Fruit fly (Drosophila melanogaster) whole organism, embryonic: ENCODE results near the gene GCC88.

Source experiments
- B-H2 ChIP-seq: fragments of 200-800 bp; sonication (Bioruptor generic); optimal IDR thresholded peaks from 2 replicates; lab custom pipeline; 2018; ENCODE audit warnings: missing biosample characterization, mild to moderate bottlenecking, missing genetic modification characterization
- Blimp-1 ChIP-seq: fragments of 200-800 bp; sonication (Bioruptor generic); optimal IDR thresholded peaks from 3 replicates; lab custom pipeline; 2018; ENCODE audit warnings: missing biosample characterization, missing genetic modification characterization, mild to moderate bottlenecking, moderate library complexity, missing genetic modification reagents
- CG10147 ChIP-seq: fragments of 200-800 bp; sonication (Bioruptor generic); optimal IDR thresholded peaks from 2 replicates; lab custom pipeline; 2019; ENCODE audit warnings: missing biosample characterization, mild to moderate bottlenecking, missing genetic modification characterization, moderate library complexity
- CG10462 ChIP-seq: fragments of 200-800 bp; sonication (Bioruptor generic); optimal IDR thresholded peaks from 2 replicates; lab custom pipeline; 2016; ENCODE audit warnings: missing biosample characterization, missing genetic modification characterization
- CG10654 ChIP-seq: fragments of 200-800 bp; sonication (Bioruptor generic); optimal IDR thresholded peaks from 2 replicates; lab custom pipeline; 2016; ENCODE audit warnings: missing biosample characterization, missing genetic modification characterization
- CG10959 ChIP-seq: fragments of 200-800 bp; sonication (Bioruptor generic); IDR thresholded peaks from 2 replicates; pipeline ENCODE4 v1.3.6; 2022; ENCODE audit warnings: missing biosample characterization, missing genetic modification characterization
- CG10979 ChIP-seq: fragments of 200-800 bp; sonication (Bioruptor generic); optimal IDR thresholded peaks from 2 replicates; lab custom pipeline; 2018; ENCODE audit warnings: missing biosample characterization, mild to moderate bottlenecking, missing genetic modification characterization, moderate library complexity
- CG11696 ChIP-seq: fragments of 200-800 bp; sonication (Bioruptor generic); IDR thresholded peaks from 2 replicates; pipeline ENCODE4 v1.3.6; 2022; ENCODE audit warnings: missing biosample characterization, missing genetic modification characterization
- CG12236 ChIP-seq: fragments of 200-800 bp; sonication (Bioruptor generic); optimal IDR thresholded peaks from 2 replicates; lab custom pipeline; 2016; ENCODE audit warnings: missing biosample characterization, missing genetic modification characterization
- CG12744 ChIP-seq: fragments of 200-800 bp; sonication (Bioruptor generic); optimal IDR thresholded peaks from 2 replicates; lab custom pipeline; 2016; ENCODE audit warnings: missing biosample characterization, missing genetic modification characterization
- CG12942 ChIP-seq: fragments of 200-800 bp; sonication (Bioruptor generic); optimal IDR thresholded peaks from 3 replicates; lab custom pipeline; 2016; ENCODE audit warnings: missing biosample characterization, missing genetic modification characterization
- CG13296 ChIP-seq: fragments of 200-800 bp; sonication (Bioruptor generic); optimal IDR thresholded peaks from 3 replicates; lab custom pipeline; 2018; ENCODE audit warnings: missing biosample characterization, mild to moderate bottlenecking, missing genetic modification characterization
- CG14860 ChIP-seq: fragments of 200-800 bp; sonication (Bioruptor generic); IDR thresholded peaks from 3 replicates; pipeline ENCODE4 v1.3.6; 2022; ENCODE audit warnings: missing biosample characterization, missing genetic modification characterization; ENCODE audit not compliant: partially characterized antibody
- CG1602 ChIP-seq: fragments of 200-800 bp; sonication (Bioruptor generic); optimal IDR thresholded peaks from 3 replicates; lab custom pipeline; 2016; ENCODE audit warnings: missing biosample characterization, missing genetic modification characterization
- CG17568 ChIP-seq: fragments of 200-800 bp; sonication (Bioruptor generic); optimal IDR thresholded peaks from 2 replicates; lab custom pipeline; 2018; ENCODE audit warnings: missing biosample characterization, mild to moderate bottlenecking, missing genetic modification characterization, moderate library complexity
- CG30403 ChIP-seq: fragments of 200-800 bp; sonication (Bioruptor generic); optimal IDR thresholded peaks from 3 replicates; lab custom pipeline; 2016; ENCODE audit warnings: missing biosample characterization, missing genetic modification characterization
- CG4404 ChIP-seq: fragments of 200-800 bp; sonication (Bioruptor generic); IDR thresholded peaks from 2 replicates; pipeline ENCODE4 v1.3.6; 2022; ENCODE audit warnings: missing biosample characterization, missing genetic modification characterization
- CG4424 ChIP-seq: fragments of 200-800 bp; sonication (Bioruptor generic); optimal IDR thresholded peaks from 3 replicates; lab custom pipeline; 2016; ENCODE audit warnings: missing biosample characterization, missing genetic modification characterization
- CG6689 ChIP-seq: fragments of 200-800 bp; sonication (Bioruptor generic); IDR thresholded peaks from 2 replicates; pipeline ENCODE4 v1.3.6; 2022; ENCODE audit warnings: missing biosample characterization, missing genetic modification characterization
- CG7271 ChIP-seq: fragments of 200-800 bp; sonication (Bioruptor generic); optimal IDR thresholded peaks from 2 replicates; lab custom pipeline; 2018; ENCODE audit warnings: missing biosample characterization, mild to moderate bottlenecking, missing genetic modification characterization, moderate library complexity
- CG8388 ChIP-seq: fragments of 200-800 bp; sonication (Bioruptor generic); optimal IDR thresholded peaks from 2 replicates; lab custom pipeline; 2019; ENCODE audit warnings: missing biosample characterization, mild to moderate bottlenecking, missing genetic modification characterization, moderate library complexity
- Dfd ChIP-seq, 2 experiments: fragments of >200 bp; optimal IDR thresholded peaks; 2 replicates each; lab custom pipeline; 2017; ENCODE audit warnings: missing biosample characterization in 2 of 2, missing genetic modification characterization in 2 of 2
- Drgx ChIP-seq: fragments of 200-800 bp; sonication (Bioruptor generic); IDR thresholded peaks from 2 replicates; pipeline ENCODE4 v1.3.6; 2022; ENCODE audit warnings: missing biosample characterization, missing genetic modification characterization
- MESR4 ChIP-seq: fragments of 200-800 bp; sonication (Bioruptor generic); optimal IDR thresholded peaks from 2 replicates; lab custom pipeline; 2018; ENCODE audit warnings: missing biosample characterization, mild to moderate bottlenecking, missing genetic modification characterization, moderate library complexity
- Mes4 ChIP-seq: fragments of 200-800 bp; sonication (Bioruptor generic); optimal IDR thresholded peaks from 2 replicates; lab custom pipeline; 2016; ENCODE audit warnings: missing biosample characterization, missing genetic modification characterization
- Myb ChIP-seq: fragments of 200-800 bp; sonication (Bioruptor generic); optimal IDR thresholded peaks from 2 replicates; lab custom pipeline; 2016; ENCODE audit warnings: missing biosample characterization, missing genetic modification characterization
- NK7.1 ChIP-seq: fragments of 200-800 bp; sonication (Bioruptor generic); optimal IDR thresholded peaks from 3 replicates; lab custom pipeline; 2016; ENCODE audit warnings: missing biosample characterization, missing genetic modification characterization
- Nf-YC ChIP-seq: fragments of 200-800 bp; optimal IDR thresholded peaks from 3 replicates; lab custom pipeline; 2019; ENCODE audit warnings: missing biosample characterization, mild to moderate bottlenecking, missing genetic modification characterization, moderate library complexity
- Optix ChIP-seq: fragments of 200-800 bp; sonication (Bioruptor generic); IDR thresholded peaks from 3 replicates; pipeline ENCODE4 v1.3.6; 2022; ENCODE audit warnings: missing biosample characterization, missing genetic modification characterization
- Rx ChIP-seq: fragments of 200-800 bp; sonication (Bioruptor generic); IDR thresholded peaks from 2 replicates; pipeline ENCODE4 v1.3.6; 2022; ENCODE audit warnings: missing biosample characterization, missing genetic modification characterization
- Tbp ChIP-seq: fragments of >200 bp; optimal IDR thresholded peaks from 2 replicates; lab custom pipeline; 2018; ENCODE audit warnings: missing biosample characterization, missing genetic modification characterization
- ac ChIP-seq: fragments of 200-800 bp; sonication (Bioruptor generic); optimal IDR thresholded peaks from 3 replicates; lab custom pipeline; 2017; ENCODE audit warnings: missing biosample characterization, mild to moderate bottlenecking, missing genetic modification characterization
- bab2 ChIP-seq: fragments of 200-800 bp; sonication (Bioruptor generic); optimal IDR thresholded peaks from 2 replicates; lab custom pipeline; 2016; ENCODE audit warnings: missing biosample characterization, missing genetic modification characterization
- cad ChIP-seq: fragments of >200 bp; optimal IDR thresholded peaks from 2 replicates; lab custom pipeline; 2017; ENCODE audit warnings: missing biosample characterization, missing genetic modification characterization
- cg ChIP-seq: fragments of 200-800 bp; sonication (Bioruptor generic); optimal IDR thresholded peaks from 3 replicates; lab custom pipeline; 2019; ENCODE audit warnings: missing biosample characterization, mild to moderate bottlenecking, missing genetic modification characterization, moderate library complexity
- ci ChIP-seq: fragments of 200-800 bp; sonication (Bioruptor generic); IDR thresholded peaks from 3 replicates; pipeline ENCODE4 v1.3.6; 2022; ENCODE audit warnings: missing biosample characterization, missing genetic modification characterization
- corto ChIP-seq: fragments of 200-800 bp; sonication (Bioruptor generic); optimal IDR thresholded peaks from 2 replicates; lab custom pipeline; 2016; ENCODE audit warnings: missing biosample characterization, mild to moderate bottlenecking, missing genetic modification characterization, moderate library complexity
- cwo ChIP-seq: fragments of 200-800 bp; sonication (Bioruptor generic); optimal IDR thresholded peaks from 3 replicates; lab custom pipeline; 2017; ENCODE audit warnings: missing biosample characterization, missing genetic modification characterization, mild to moderate bottlenecking, moderate library complexity, missing genetic modification reagents
- en ChIP-seq: fragments of 200-800 bp; sonication (Bioruptor generic); optimal IDR thresholded peaks from 2 replicates; lab custom pipeline; 2016; ENCODE audit warnings: missing biosample characterization, missing genetic modification characterization
- gfzf ChIP-seq: fragments of 200-800 bp; sonication (Bioruptor generic); optimal IDR thresholded peaks from 2 replicates; lab custom pipeline; 2016; ENCODE audit warnings: missing biosample characterization, mild to moderate bottlenecking, missing genetic modification characterization, moderate library complexity
- gro ChIP-seq: fragments of 200-800 bp; sonication (Bioruptor generic); optimal IDR thresholded peaks from 2 replicates; lab custom pipeline; 2016; ENCODE audit warnings: missing biosample characterization, missing genetic modification characterization
- jing ChIP-seq: fragments of 200-800 bp; sonication (Bioruptor generic); optimal IDR thresholded peaks from 2 replicates; lab custom pipeline; 2018; ENCODE audit warnings: missing biosample characterization, mild to moderate bottlenecking, missing genetic modification characterization
- kah ChIP-seq: fragments of 200-800 bp; sonication (Bioruptor generic); optimal IDR thresholded peaks from 2 replicates; lab custom pipeline; 2018; ENCODE audit warnings: missing biosample characterization, mild to moderate bottlenecking, missing genetic modification characterization
- kni ChIP-seq: fragments of 200-800 bp; sonication (Bioruptor generic); optimal IDR thresholded peaks from 3 replicates; lab custom pipeline; 2017; ENCODE audit warnings: mild to moderate bottlenecking, missing biosample characterization, missing genetic modification reagents, missing genetic modification characterization
- nom ChIP-seq: fragments of 200-800 bp; sonication (Bioruptor generic); optimal IDR thresholded peaks from 2 replicates; lab custom pipeline; 2017; ENCODE audit warnings: missing biosample characterization, missing genetic modification characterization, mild to moderate bottlenecking, moderate library complexity, missing genetic modification reagents
- odd ChIP-seq: fragments of 200-800 bp; sonication (Bioruptor generic); optimal IDR thresholded peaks from 2 replicates; lab custom pipeline; 2017; ENCODE audit warnings: missing biosample characterization, mild to moderate bottlenecking, missing genetic modification characterization
- pho ChIP-seq: fragments of 200-800 bp; sonication (Bioruptor generic); optimal IDR thresholded peaks from 2 replicates; lab custom pipeline; 2016; ENCODE audit warnings: missing biosample characterization, missing genetic modification characterization
- ro ChIP-seq: fragments of 200-800 bp; sonication (Bioruptor generic); IDR thresholded peaks from 2 replicates; pipeline ENCODE4 v1.3.6; 2022; ENCODE audit warnings: missing biosample characterization, missing genetic modification characterization
- scrt ChIP-seq: fragments of 200-800 bp; sonication (Bioruptor generic); optimal IDR thresholded peaks from 2 replicates; lab custom pipeline; 2018; ENCODE audit warnings: missing biosample characterization, mild to moderate bottlenecking, missing genetic modification characterization, moderate library complexity
- sens-2 ChIP-seq: fragments of 200-800 bp; sonication (Bioruptor generic); IDR thresholded peaks from 2 replicates; pipeline ENCODE4 v1.3.6; 2022; ENCODE audit warnings: missing biosample characterization, missing genetic modification characterization
- shn ChIP-seq: fragments of 200-800 bp; sonication (Bioruptor generic); optimal IDR thresholded peaks from 3 replicates; lab custom pipeline; 2016; ENCODE audit warnings: missing biosample characterization, missing genetic modification characterization

The GCC88 gene

dm6 chr3R:11243951-11244660, 13.7 kb upstream of the GCC88 start, which contains the start of the genes CG17734 and CG5214 (continued):
- TF ChIP-seq CG17568 (GFP tag; lab: Kevin White, UChicago) (no peak), corto (GFP tag; lab: Kevin White, UChicago) (no peak), NK7.1 (GFP tag; lab: Kevin White, UChicago) (no peak), cg (GFP tag; lab: Kevin White, UChicago) (no peak), shn (no peak), cwo (GFP tag; lab: Kevin White, UChicago) (no peak), B-H2 (GFP tag; lab: Kevin White, UChicago) (no peak), jing (GFP tag; lab: Kevin White, UChicago) (no peak), CG14860 (GFP tag; lab: Robert Waterston, UW) (peak; percentile 69; the same call in 2 of the 3 replicates), ci (no peak), sens-2 (GFP tag; lab: Robert Waterston, UW) (no peak), Optix (GFP tag; lab: Robert Waterston, UW) (no peak), CG10147 (GFP tag; lab: Kevin White, UChicago) (no peak), en (GFP tag; lab: Kevin White, UChicago) (no peak), CG4404 (GFP tag; lab: Robert Waterston, UW) (no peak), MESR4 (peak; percentile 63), CG12744 (GFP tag; lab: Kevin White, UChicago) (no peak), odd (GFP tag; lab: Kevin White, UChicago) (no peak), CG4424 (peak; percentile 27), CG30403 (GFP tag; lab: Kevin White, UChicago) (peak; percentile 50), kni (GFP tag; lab: Kevin White, UChicago) (no peak), Tbp (GFP tag; lab: Kevin White, UChicago) (no peak), CG10959 (no peak), Mes4 (GFP tag; lab: Kevin White, UChicago) (peak; percentile 17), CG11696 (GFP tag; lab: Robert Waterston, UW) (no peak), CG12942 (no peak), CG1602 (GFP tag; lab: Kevin White, UChicago) (no peak), scrt (GFP tag; lab: Kevin White, UChicago) (no peak), bab2 (GFP tag; lab: Kevin White, UChicago) (no peak), gfzf (GFP tag; lab: Kevin White, UChicago) (peak; percentile 84), CG8388 (GFP tag; lab: Kevin White, UChicago) (no peak), Dfd (GFP tag; optimal IDR thresholded peaks at IDR 0.05; lab: Kevin White, UChicago) (no peak), Rx (no peak), CG10462 (GFP tag; lab: Kevin White, UChicago) (no peak), CG12236 (GFP tag; lab: Kevin White, UChicago) (no peak), gro (GFP tag; lab: Kevin White, UChicago) (peak; percentile 71), kah (GFP tag; lab: Kevin White, UChicago) (no peak), Blimp-1 (no peak), Nf-YC (tag; lab: Kevin White, UChicago) (peak; percentile 42), CG10654 (GFP tag; lab: Kevin White, UChicago) (no peak), ac (no peak), CG10979 (no peak), CG13296 (GFP tag; lab: Kevin White, UChicago) (no peak), CG6689 (GFP tag; lab: Robert Waterston, UW) (no peak), CG7271 (tag; lab: Kevin White, UChicago) (no peak), cad (no peak), pho (GFP tag; lab: Kevin White, UChicago) (peak; percentile 29), Drgx (GFP tag; lab: Robert Waterston, UW) (no peak), nom (GFP tag; lab: Kevin White, UChicago) (no peak), Myb (GFP tag; lab: Kevin White, UChicago) (peak; percentile 54), ro (GFP tag; lab: Robert Waterston, UW) (no peak)
